Worm (Caenorhabditis elegans): ENCODE measurements around the gene npr-7.

- TF ChIP-seq flt-1 (GFP tag; IDR thresholded peaks at IDR 0.05) (no peak), scrt-1 (GFP tag; IDR thresholded peaks at IDR 0.05) (no peak), hmbx-1 (tag; optimal IDR thresholded peaks at IDR 0.05) (no peak), ama-1 (optimal IDR thresholded peaks at IDR 0.05) (no peak)
Measured at ce11 chrX:9300379-9300778, 18.6 kb downstream of the npr-7 start.

Measured in whole organism, early embryonic.